Worm (Caenorhabditis elegans) whole organism, L2 larva: ENCODE data around the gene ncx-10.

ENCODE experiments used
- R02D3.7 ChIP-seq: fragments of 150-350 bp; optimal IDR thresholded peaks from 2 replicates; lab custom pipeline; 2014; ENCODE audit warnings: missing biosample characterization, missing genetic modification characterization
- Y55F3AM.14 ChIP-seq: fragments of 200-800 bp; sonication (Bioruptor generic); optimal IDR thresholded peaks from 2 replicates; lab custom pipeline; 2018; ENCODE audit warnings: mild to moderate bottlenecking, missing genetic modification characterization, missing compliant biosample characterization
- ZK546.5 ChIP-seq: sonication (generic microtip); optimal IDR thresholded peaks from 2 replicates; lab custom pipeline; 2017; ENCODE audit warnings: missing biosample characterization, missing genetic modification characterization
- aly-2 ChIP-seq: fragments of 150-350 bp; optimal IDR thresholded peaks from 2 replicates; lab custom pipeline; 2014; ENCODE audit warnings: missing biosample characterization, missing genetic modification characterization
- ama-1 ChIP-seq: fragments of 150-350 bp; optimal IDR thresholded peaks from 2 replicates; lab custom pipeline; 2018; ENCODE audit warnings: inconsistent platforms
- ceh-16 ChIP-seq: fragments of 150-350 bp; optimal IDR thresholded peaks from 2 replicates; lab custom pipeline; 2014; ENCODE audit warnings: missing biosample characterization, missing genetic modification characterization
- ceh-82 ChIP-seq: fragments of 150-350 bp; optimal IDR thresholded peaks from 2 replicates; lab custom pipeline; 2014; ENCODE audit warnings: missing biosample characterization, missing genetic modification characterization
- dmd-4 ChIP-seq: sonication (generic microtip); optimal IDR thresholded peaks from 2 replicates; lab custom pipeline; 2017; ENCODE audit warnings: missing biosample characterization, missing genetic modification characterization
- egl-27 ChIP-seq: sonication (generic microtip); optimal IDR thresholded peaks from 3 replicates; lab custom pipeline; 2017; ENCODE audit warnings: missing biosample characterization, missing genetic modification reagents, missing genetic modification characterization
- elt-1 ChIP-seq: fragments of 150-350 bp; optimal IDR thresholded peaks from 2 replicates; lab custom pipeline; 2014; ENCODE audit warnings: missing biosample characterization, missing genetic modification characterization
- fos-1 ChIP-seq: fragments of 150-350 bp; optimal IDR thresholded peaks from 2 replicates; lab custom pipeline; 2014; ENCODE audit warnings: missing biosample characterization, missing genetic modification characterization
- gmeb-1 ChIP-seq: fragments of 150-350 bp; optimal IDR thresholded peaks from 2 replicates; lab custom pipeline; 2014; ENCODE audit warnings: missing biosample characterization, missing genetic modification characterization
- lin-11 ChIP-seq: fragments of 150-350 bp; sonication (generic microtip); optimal IDR thresholded peaks from 2 replicates; lab custom pipeline; 2014; ENCODE audit warnings: missing biosample characterization, missing genetic modification characterization, inconsistent platforms, mixed read lengths
- lin-39 ChIP-seq: fragments of 150-350 bp; optimal IDR thresholded peaks from 2 replicates; lab custom pipeline; 2014; ENCODE audit warnings: missing biosample characterization, missing genetic modification reagents, missing genetic modification characterization
- lsy-2 ChIP-seq, 2 experiments: fragments of 150-350 bp in 1 of 2; sonication (generic microtip) in 1 of 2; optimal IDR thresholded peaks; 2 replicates each; lab custom pipeline; 2014 to 2017; ENCODE audit warnings: missing biosample characterization in 2 of 2, missing genetic modification characterization in 2 of 2
- mab-5 ChIP-seq: fragments of 150-350 bp; optimal IDR thresholded peaks from 2 replicates; lab custom pipeline; 2014; ENCODE audit warnings: missing biosample characterization, missing genetic modification characterization
- mbf-1 ChIP-seq: sonication (generic microtip); optimal IDR thresholded peaks from 2 replicates; lab custom pipeline; 2017; ENCODE audit warnings: missing biosample characterization, missing genetic modification characterization
- nhr-10 ChIP-seq: sonication (generic microtip); optimal IDR thresholded peaks from 2 replicates; lab custom pipeline; 2017; ENCODE audit warnings: missing biosample characterization, missing genetic modification characterization
- nhr-12 ChIP-seq: fragments of 150-350 bp; optimal IDR thresholded peaks from 2 replicates; lab custom pipeline; 2014; ENCODE audit warnings: missing biosample characterization, missing genetic modification characterization
- nhr-129 ChIP-seq: fragments of 150-350 bp; optimal IDR thresholded peaks from 2 replicates; lab custom pipeline; 2014; ENCODE audit warnings: missing biosample characterization, missing genetic modification characterization
- nhr-21 ChIP-seq: fragments of 150-350 bp; optimal IDR thresholded peaks from 2 replicates; lab custom pipeline; 2014; ENCODE audit warnings: missing biosample characterization, missing genetic modification characterization
- nhr-23 ChIP-seq: fragments of 150-350 bp; optimal IDR thresholded peaks from 2 replicates; lab custom pipeline; 2014; ENCODE audit warnings: missing biosample characterization, missing genetic modification reagents, missing genetic modification characterization
- nhr-237 ChIP-seq: fragments of 150-350 bp; optimal IDR thresholded peaks from 2 replicates; lab custom pipeline; 2014; ENCODE audit warnings: missing biosample characterization, missing genetic modification characterization
- nhr-25 ChIP-seq: fragments of 150-350 bp; sonication (generic microtip); optimal IDR thresholded peaks from 3 replicates; lab custom pipeline; 2014; ENCODE audit warnings: missing biosample characterization, missing genetic modification characterization
- nhr-6 ChIP-seq: fragments of 150-350 bp; optimal IDR thresholded peaks from 2 replicates; lab custom pipeline; 2014; ENCODE audit warnings: missing biosample characterization, missing genetic modification characterization
- nhr-77 ChIP-seq: fragments of 150-350 bp; optimal IDR thresholded peaks from 2 replicates; lab custom pipeline; 2014; ENCODE audit warnings: missing biosample characterization, missing genetic modification characterization
- peb-1 ChIP-seq: fragments of 150-350 bp; optimal IDR thresholded peaks from 2 replicates; lab custom pipeline; 2014; ENCODE audit warnings: missing biosample characterization, missing genetic modification characterization
- sem-4 ChIP-seq: fragments of 150-350 bp; optimal IDR thresholded peaks from 2 replicates; lab custom pipeline; 2014; ENCODE audit warnings: missing biosample characterization, missing genetic modification reagents, missing genetic modification characterization
- skn-1 ChIP-seq: sonication (generic microtip); optimal IDR thresholded peaks from 2 replicates; lab custom pipeline; 2017; ENCODE audit warnings: missing biosample characterization, missing genetic modification characterization
- snpc-4 ChIP-seq: fragments of 150-350 bp; optimal IDR thresholded peaks from 2 replicates; lab custom pipeline; 2014; ENCODE audit warnings: missing biosample characterization, missing genetic modification characterization
- zag-1 ChIP-seq: fragments of 150-350 bp; optimal IDR thresholded peaks from 2 replicates; lab custom pipeline; 2014; ENCODE audit warnings: missing biosample characterization, missing genetic modification characterization
- ztf-1 ChIP-seq: fragments of 200-800 bp; sonication (Bioruptor generic); conservative IDR thresholded peaks from 2 replicates; pipeline ENCODE4 v1.3.6; 2022; ENCODE audit warnings: missing genetic modification characterization, missing compliant biosample characterization
- ztf-4 ChIP-seq: fragments of 150-350 bp; optimal IDR thresholded peaks from 2 replicates; lab custom pipeline; 2014; ENCODE audit warnings: missing biosample characterization, missing genetic modification characterization

Gene ncx-10

ce11 chrV:7940299-7940698 lies 7.4 kb upstream of the ncx-10 start, which contains the start of gene srt-53:
Gene srt-53 (minus strand): TSS chrV:7940399.
- no peak for TF ChIP-seq dmd-4 (tag; lab: Kevin White, UChicago)
- TF ChIP-seq mbf-1 (tag; lab: Kevin White, UChicago) = no peak
- no peak for TF ChIP-seq lin-39 (tag; lab: Kevin White, UChicago)
- TF ChIP-seq nhr-10 (tag; lab: Kevin White, UChicago) = no peak
- TF ChIP-seq egl-27 (tag; lab: Kevin White, UChicago) = no peak
- TF ChIP-seq nhr-237 (tag; lab: Kevin White, UChicago) = no peak
- TF ChIP-seq ZK546.5 = no peak

ce11 chrV:7937152-7937551 lies 4.3 kb upstream of the ncx-10 start, which contains the start of gene srsx-3:
Gene srsx-3 (minus strand): TSS chrV:7937252.
- TF ChIP-seq sem-4 (tag; lab: Kevin White, UChicago) (no peak), ztf-1 (no peak), lsy-2 (tag; optimal IDR thresholded peaks at IDR 0.05; lab: Kevin White, UChicago) (no peak), elt-1 (tag; lab: Kevin White, UChicago) (no peak), dmd-4 (tag; lab: Kevin White, UChicago) (no peak), peb-1 (no peak), nhr-10 (tag; lab: Kevin White, UChicago) (no peak)

- TF ChIP-seq skn-1 (tag; lab: Kevin White, UChicago) (no peak), zag-1 (tag; lab: Kevin White, UChicago) (no peak), ceh-16 (tag; lab: Kevin White, UChicago) (no peak), dmd-4 (tag; lab: Kevin White, UChicago) (no peak), snpc-4 (no peak), nhr-21 (no peak), nhr-23 (no peak), ztf-4 (tag; lab: Kevin White, UChicago) (no peak), egl-27 (tag; lab: Kevin White, UChicago) (no peak), mab-5 (tag; lab: Kevin White, UChicago) (no peak), mbf-1 (tag; lab: Kevin White, UChicago) (no peak), Y55F3AM.14 (GFP tag; lab: Kevin White, UChicago) (no peak), nhr-129 (no peak), ama-1 (lab: Kevin White, UChicago) (no peak), ztf-1 (no peak), ceh-82 (tag; lab: Kevin White, UChicago) (no peak), ZK546.5 (no peak), nhr-25 (tag; lab: Kevin White, UChicago) (no peak), nhr-77 (tag; lab: Kevin White, UChicago) (no peak)
Observed at ce11 chrV:7928660-7929059, 4.2 kb downstream of the ncx-10 start, which contains the start of gene srsx-5. Gene srsx-5 (plus strand): TSS chrV:7928960.

- TF ChIP-seq nhr-77 (tag; lab: Kevin White, UChicago) = no peak
- TF ChIP-seq nhr-6 (tag; lab: Kevin White, UChicago) = no peak
- TF ChIP-seq nhr-12 (tag; lab: Kevin White, UChicago) = no peak
- TF ChIP-seq lin-11 (tag; lab: Kevin White, UChicago) = no peak
- no peak for TF ChIP-seq skn-1 (tag; lab: Kevin White, UChicago)
- no peak for TF ChIP-seq ztf-1
- no peak for TF ChIP-seq nhr-21
- no peak for TF ChIP-seq mbf-1 (tag; lab: Kevin White, UChicago)
- TF ChIP-seq nhr-25 (tag; lab: Kevin White, UChicago) = no peak
- no peak for TF ChIP-seq zag-1 (tag; lab: Kevin White, UChicago)
- TF ChIP-seq lsy-2 (tag; optimal IDR thresholded peaks at IDR 0.05; lab: Kevin White, UChicago) = no peak
Observed at ce11 chrV:7926784-7927183, 6.1 kb downstream of the ncx-10 start, which contains the start of gene srsx-6. Gene srsx-6 (plus strand): TSS chrV:7927084.

- no peak for TF ChIP-seq gmeb-1 (tag; lab: Kevin White, UChicago)
- no peak for TF ChIP-seq nhr-12 (tag; lab: Kevin White, UChicago)
- TF ChIP-seq R02D3.7 (tag; lab: Kevin White, UChicago) = no peak
- TF ChIP-seq nhr-77 (tag; lab: Kevin White, UChicago) = no peak
- TF ChIP-seq fos-1 (tag; lab: Kevin White, UChicago) = no peak
- no peak for TF ChIP-seq ceh-82 (tag; lab: Kevin White, UChicago)
- TF ChIP-seq lin-39 (tag; lab: Kevin White, UChicago) = no peak
- TF ChIP-seq lin-11 (tag; lab: Kevin White, UChicago) = no peak
- TF ChIP-seq aly-2 (tag; lab: Kevin White, UChicago) = no peak
- no peak for TF ChIP-seq nhr-25 (tag; lab: Kevin White, UChicago)
- TF ChIP-seq nhr-129 = no peak
- no peak for TF ChIP-seq ztf-4 (tag; lab: Kevin White, UChicago)
- TF ChIP-seq ceh-16 (tag; lab: Kevin White, UChicago) = no peak
- no peak for TF ChIP-seq dmd-4 (tag; lab: Kevin White, UChicago)
- no peak for TF ChIP-seq nhr-23
- TF ChIP-seq nhr-10 (tag; lab: Kevin White, UChicago) = no peak
Observed at ce11 chrV:7925483-7925882, 7.4 kb downstream of the ncx-10 start, which contains the start of gene srsx-7. Gene srsx-7 (plus strand): TSS chrV:7925783.
